Fruit fly (Drosophila melanogaster): ENCODE measurements around the gene MED20.

Gene MED20

dm6 chr2L:8071112-8071976 is 1.3 kb downstream of the MED20 start, which contains the start of gene poe (continued):
- no peak for TF ChIP-seq D (optimal IDR thresholded peaks at IDR 0.05)
- no peak for TF ChIP-seq D (GFP tag; optimal IDR thresholded peaks at IDR 0.05)
- TF ChIP-seq seq (GFP tag; IDR thresholded peaks at IDR 0.05) = no peak
- TF ChIP-seq gem (tag; optimal IDR thresholded peaks at IDR 0.05) = no peak
- TF ChIP-seq CG12071 (GFP tag; optimal IDR thresholded peaks at IDR 0.05) = no peak
- TF ChIP-seq Stat92E (GFP tag; optimal IDR thresholded peaks at IDR 0.05) = no peak
- TF ChIP-seq Hand (GFP tag; optimal IDR thresholded peaks at IDR 0.05) = no peak
- TF ChIP-seq CG6683 (GFP tag; optimal IDR thresholded peaks at IDR 0.05) = no peak
- TF ChIP-seq oc (tag; optimal IDR thresholded peaks at IDR 0.05) = no peak
- no peak for TF ChIP-seq Med (GFP tag)
- no peak for TF ChIP-seq sens-2 (GFP tag; IDR thresholded peaks at IDR 0.05)
- TF ChIP-seq hb (GFP tag; IDR thresholded peaks at IDR 0.05; ENCODE audit: partially characterized antibody) = no peak
- TF ChIP-seq CG13296 (GFP tag; optimal IDR thresholded peaks at IDR 0.05) = no peak
- TF ChIP-seq BtbVII (GFP tag; optimal IDR thresholded peaks at IDR 0.05) = no peak
- no peak for TF ChIP-seq nau (GFP tag; optimal IDR thresholded peaks at IDR 0.05)
- no peak for TF ChIP-seq Dip2 (GFP tag; IDR thresholded peaks at IDR 0.05)
- no peak for TF ChIP-seq crc (GFP tag; optimal IDR thresholded peaks at IDR 0.05)
- TF ChIP-seq Hmr (GFP tag; optimal IDR thresholded peaks at IDR 0.05) = no peak
- peak; percentile 44 for TF ChIP-seq CG4424 (GFP tag; optimal IDR thresholded peaks at IDR 0.05)
- TF ChIP-seq Blimp-1 (GFP tag; optimal IDR thresholded peaks at IDR 0.05) = no peak
- TF ChIP-seq CG15479 (GFP tag; optimal IDR thresholded peaks at IDR 0.05) = no peak
- 0 out of 2 replicates have a peak, but pooled peaks have one; percentile 23 for TF ChIP-seq CG3847 (GFP tag; IDR thresholded peaks at IDR 0.05)
- peak; percentile 20 for TF ChIP-seq Ets97D (GFP tag; optimal IDR thresholded peaks at IDR 0.05)
- TF ChIP-seq Lim3 (GFP tag; IDR thresholded peaks at IDR 0.05) = no peak
- TF ChIP-seq rib (GFP tag; IDR thresholded peaks at IDR 0.05) = no peak
- 0 out of 2 replicates have a peak, but pooled peaks have one; percentile 7 for TF ChIP-seq CG14014 (GFP tag; IDR thresholded peaks at IDR 0.05)
- TF ChIP-seq CG10267 (tag; optimal IDR thresholded peaks at IDR 0.05) = peak; percentile 74
- TF ChIP-seq CG7963 (GFP tag; IDR thresholded peaks at IDR 0.05; ENCODE audit: partially characterized antibody) = no peak
- no peak for TF ChIP-seq tna (GFP tag; IDR thresholded peaks at IDR 0.05; ENCODE audit: partially characterized antibody)
- no peak for TF ChIP-seq CG7987 (GFP tag; optimal IDR thresholded peaks at IDR 0.05)
- no peak for TF ChIP-seq Antp (GFP tag; optimal IDR thresholded peaks at IDR 0.05)
- peak; percentile 4 for TF ChIP-seq CG2202 (tag; optimal IDR thresholded peaks at IDR 0.05)
- no peak for TF ChIP-seq C15 (GFP tag; IDR thresholded peaks at IDR 0.05)
- no peak for TF ChIP-seq CG10147 (GFP tag; optimal IDR thresholded peaks at IDR 0.05)
- peak; percentile 59 for TF ChIP-seq Dek (tag; optimal IDR thresholded peaks at IDR 0.05)
- no peak for TF ChIP-seq run (tag; optimal IDR thresholded peaks at IDR 0.05)
- no peak for TF ChIP-seq CG8765 (GFP tag; IDR thresholded peaks at IDR 0.05)
- no peak for TF ChIP-seq CG3726 (GFP tag; IDR thresholded peaks at IDR 0.05)
- TF ChIP-seq lola (GFP tag; optimal IDR thresholded peaks at IDR 0.05) = no peak
- peak; percentile 40 for TF ChIP-seq HmgD (GFP tag; optimal IDR thresholded peaks at IDR 0.05)
- no peak for TF ChIP-seq CG9876 (GFP tag; optimal IDR thresholded peaks at IDR 0.05)
- peak; percentile 70 for TF ChIP-seq E2f1 (GFP tag; IDR thresholded peaks at IDR 0.05)
- no peak for TF ChIP-seq CG1792 (GFP tag; optimal IDR thresholded peaks at IDR 0.05)
- peak; percentile 42 for TF ChIP-seq CG15696 (tag; optimal IDR thresholded peaks at IDR 0.05)
- no peak for TF ChIP-seq Hey (tag; optimal IDR thresholded peaks at IDR 0.05)
- TF ChIP-seq ttk (GFP tag; IDR thresholded peaks at IDR 0.05) = peak; percentile 61; the same call in 1 of the 2 replicates
- peak; percentile 41 for TF ChIP-seq CG9437 (GFP tag; optimal IDR thresholded peaks at IDR 0.05)
- peak in 1 of 2 experiments; percentile 35 for TF ChIP-seq bsh (GFP tag; optimal IDR thresholded peaks at IDR 0.05)

All from whole organism, embryonic.